Fruit fly (Drosophila melanogaster) whole organism, adult: ENCODE data around the gene RhoGAP102A.

Source experiments
- CG11617 ChIP-seq: fragments of 200-800 bp; sonication (Bioruptor generic); optimal IDR thresholded peaks from 2 replicates; lab custom pipeline; 2017; ENCODE audit warnings: mild to moderate bottlenecking, missing biosample characterization, missing genetic modification reagents, missing genetic modification characterization
- CG12768 ChIP-seq: fragments of 200-800 bp; sonication (Bioruptor generic); optimal IDR thresholded peaks from 2 replicates; lab custom pipeline; 2017; ENCODE audit warnings: missing biosample characterization, missing genetic modification characterization, mild to moderate bottlenecking, moderate library complexity, missing genetic modification reagents
- CG14711 ChIP-seq: fragments of 200-800 bp; sonication (Bioruptor generic); optimal IDR thresholded peaks from 2 replicates; lab custom pipeline; 2018; ENCODE audit warnings: missing biosample characterization, mild to moderate bottlenecking, missing genetic modification characterization, moderate library complexity
- CG1620 ChIP-seq: fragments of 200-800 bp; sonication (Bioruptor generic); optimal IDR thresholded peaks from 2 replicates; lab custom pipeline; 2016; ENCODE audit warnings: missing biosample characterization, missing genetic modification characterization
- CG33017 ChIP-seq: fragments of 200-800 bp; sonication (Bioruptor generic); optimal IDR thresholded peaks from 2 replicates; lab custom pipeline; 2018; ENCODE audit warnings: missing biosample characterization, mild to moderate bottlenecking, missing genetic modification characterization, moderate library complexity
- CG5204 ChIP-seq: fragments of 200-800 bp; sonication (Bioruptor generic); optimal IDR thresholded peaks from 2 replicates; lab custom pipeline; 2016; ENCODE audit warnings: missing biosample characterization, missing genetic modification characterization
- CG7045 ChIP-seq: fragments of 200-800 bp; sonication (Bioruptor generic); optimal IDR thresholded peaks from 2 replicates; lab custom pipeline; 2017; ENCODE audit warnings: missing biosample characterization, mild to moderate bottlenecking, missing genetic modification characterization
- CG7101 ChIP-seq: fragments of 200-800 bp; sonication (Bioruptor generic); optimal IDR thresholded peaks from 2 replicates; lab custom pipeline; 2018; ENCODE audit warnings: missing biosample characterization, mild to moderate bottlenecking, missing genetic modification characterization, moderate library complexity
- Clk ChIP-seq: fragments of 200-800 bp; sonication (Bioruptor generic); optimal IDR thresholded peaks from 2 replicates; lab custom pipeline; 2017; ENCODE audit warnings: missing biosample characterization, missing genetic modification characterization
- Crg-1 ChIP-seq: fragments of 200-800 bp; sonication (Bioruptor generic); optimal IDR thresholded peaks from 2 replicates; lab custom pipeline; 2016; ENCODE audit warnings: missing biosample characterization, missing genetic modification characterization
- Hr96 ChIP-seq: fragments of 200-800 bp; sonication (Bioruptor generic); optimal IDR thresholded peaks from 2 replicates; lab custom pipeline; 2016; ENCODE audit warnings: missing biosample characterization, missing genetic modification characterization
- Mnt ChIP-seq: fragments of 200-800 bp; sonication (Bioruptor generic); optimal IDR thresholded peaks from 2 replicates; lab custom pipeline; 2016; ENCODE audit warnings: missing biosample characterization, mild to moderate bottlenecking, missing genetic modification characterization
- bab1 ChIP-seq: fragments of 200-800 bp; sonication (Bioruptor generic); optimal IDR thresholded peaks from 3 replicates; lab custom pipeline; 2019; ENCODE audit warnings: missing biosample characterization, mild to moderate bottlenecking, missing genetic modification characterization, moderate library complexity
- cic ChIP-seq: fragments of 200-800 bp; sonication (Bioruptor generic); optimal IDR thresholded peaks from 2 replicates; lab custom pipeline; 2017; ENCODE audit warnings: missing biosample characterization, mild to moderate bottlenecking, missing genetic modification characterization, moderate library complexity
- cnc ChIP-seq, 2 experiments: fragments of >200 bp; optimal IDR thresholded peaks; 2 replicates each; lab custom pipeline; 2017
- kay ChIP-seq: fragments of 200-800 bp; sonication (Bioruptor generic); peaks from one replicate; lab custom pipeline; 2016; ENCODE audit warnings: missing biosample characterization, missing genetic modification characterization, borderline replicate concordance
- ovo ChIP-seq: fragments of 200-800 bp; sonication (Bioruptor generic); optimal IDR thresholded peaks from 2 replicates; lab custom pipeline; 2016; ENCODE audit warnings: missing biosample characterization, missing genetic modification characterization
- pad ChIP-seq: fragments of 200-800 bp; sonication (Bioruptor generic); optimal IDR thresholded peaks from 3 replicates; lab custom pipeline; 2017; ENCODE audit warnings: missing biosample characterization, missing genetic modification characterization, mild to moderate bottlenecking, moderate library complexity, missing genetic modification reagents
- toe ChIP-seq: fragments of 200-800 bp; sonication (Bioruptor generic); optimal IDR thresholded peaks from 2 replicates; lab custom pipeline; 2016; ENCODE audit warnings: missing biosample characterization, missing genetic modification characterization

RhoGAP102A gene

DNA sequence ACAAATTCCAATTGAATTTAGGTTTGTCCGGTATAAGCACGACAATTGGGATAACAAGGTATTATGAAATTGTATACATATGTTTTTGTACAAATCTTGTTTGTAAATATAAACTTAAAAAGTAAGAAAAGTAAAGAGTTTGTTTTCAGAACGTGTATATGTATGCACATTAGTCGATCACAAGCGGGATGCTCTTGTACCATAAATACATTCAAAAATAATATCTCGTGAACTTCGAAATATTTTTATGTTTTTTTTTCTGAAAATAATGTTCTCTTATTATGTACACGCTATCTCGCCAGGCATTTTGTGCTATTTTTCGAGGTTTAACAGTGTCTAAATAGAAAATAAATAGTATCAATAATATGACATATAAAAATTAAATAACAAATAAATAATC lies at the start of gene RhoGAP102A:
TSS of gene RhoGAP102A (plus strand) at position 301 of the 400 bp plus-strand sequence.
- no peak for TF ChIP-seq CG7101 (tag; lab: Kevin White, UChicago)
- no peak for TF ChIP-seq CG1620 (GFP tag; lab: Kevin White, UChicago)
- no peak for TF ChIP-seq CG12768
- no peak for TF ChIP-seq Clk (GFP tag; lab: Kevin White, UChicago)

DNA sequence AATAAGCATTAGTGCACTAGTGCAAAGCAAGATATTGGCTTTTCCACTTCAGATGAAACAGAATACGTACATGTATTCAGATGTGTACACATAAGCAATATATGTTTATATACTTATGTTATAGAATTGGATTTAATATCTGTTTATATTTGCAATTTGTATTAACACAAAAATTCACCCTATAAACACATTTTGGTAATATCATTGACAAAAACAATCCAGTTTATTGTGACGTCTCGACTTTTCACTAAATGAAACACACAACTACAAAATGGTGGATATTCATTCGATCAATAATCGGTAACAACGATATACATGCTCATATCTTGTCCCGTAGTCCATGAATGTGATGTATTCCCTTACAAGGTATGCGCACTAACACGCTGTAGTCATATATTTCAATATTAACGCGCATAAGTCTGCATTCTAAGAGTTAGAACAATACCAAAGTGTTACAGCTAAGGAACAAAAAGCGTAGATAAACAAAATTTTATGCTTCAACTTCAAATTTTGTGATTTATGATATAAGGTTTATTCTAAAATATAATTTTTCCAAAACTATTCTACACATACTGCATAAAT lies 49.0 kb upstream of the RhoGAP102A start, which contains the start of gene CG31998:
TSS of gene CG31998 (minus strand) at position 275 of the 582 bp plus-strand sequence.
- peak; percentile 9 for TF ChIP-seq CG33017
- TF ChIP-seq CG1620 (GFP tag; lab: Kevin White, UChicago): no peak
- no peak for TF ChIP-seq cnc (optimal IDR thresholded peaks at IDR 0.05; lab: Kevin White, UChicago)
- no peak for TF ChIP-seq Mnt
- TF ChIP-seq cic (GFP tag; lab: Kevin White, UChicago): no peak
- peak; percentile 66 for TF ChIP-seq bab1 (GFP tag; lab: Kevin White, UChicago)
- TF ChIP-seq CG7101 (tag; lab: Kevin White, UChicago): no peak
- peak; percentile 42 for TF ChIP-seq CG5204 (GFP tag; lab: Kevin White, UChicago)
- no peak for TF ChIP-seq toe (GFP tag; lab: Kevin White, UChicago)
- TF ChIP-seq CG7045 (GFP tag; lab: Kevin White, UChicago): no peak
- TF ChIP-seq CG12768: no peak
- TF ChIP-seq Hr96: no peak
- no peak for TF ChIP-seq CG14711 (tag; lab: Kevin White, UChicago)
- no peak for TF ChIP-seq ovo (GFP tag; lab: Kevin White, UChicago)

DNA sequence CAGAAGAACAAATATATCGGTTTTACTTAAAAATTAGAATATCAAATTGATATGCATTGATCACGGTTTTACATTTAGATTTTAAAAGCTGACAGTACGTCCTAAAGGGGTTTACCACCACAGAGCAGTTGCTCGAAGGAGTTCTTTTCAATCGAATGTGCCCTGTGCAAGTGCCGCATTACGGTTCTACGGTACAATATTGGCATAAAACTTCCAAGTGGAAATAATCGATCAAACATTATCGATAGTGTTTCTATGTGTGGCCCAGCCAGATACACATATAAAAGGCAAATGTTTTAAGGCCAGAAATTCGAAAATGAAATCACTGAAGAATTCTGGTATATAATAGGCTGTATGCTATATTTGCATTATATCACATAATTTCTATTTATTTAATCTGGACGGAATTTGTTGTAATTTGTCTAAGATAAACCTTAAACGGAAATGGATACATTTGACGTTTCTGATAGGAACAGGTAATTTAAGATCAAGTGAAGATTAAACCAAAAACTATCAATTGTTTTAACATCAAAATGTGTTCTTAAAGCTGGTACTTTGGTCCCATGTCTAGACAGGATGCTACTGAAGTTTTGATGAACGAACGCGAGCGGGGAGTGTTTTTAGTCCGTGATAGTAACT lies 44.7 kb upstream of the RhoGAP102A start, which contains the start of gene Crk:
TSS of gene Crk (plus strand) at position 214 of the 639 bp plus-strand sequence.
- TF ChIP-seq bab1 (GFP tag; lab: Kevin White, UChicago) (peak; percentile 3), CG1620 (GFP tag; lab: Kevin White, UChicago) (peak; percentile 33), Hr96 (no peak), ovo (GFP tag; lab: Kevin White, UChicago) (no peak), kay (GFP tag; lab: Kevin White, UChicago) (peak; percentile 75), Mnt (no peak)

DNA sequence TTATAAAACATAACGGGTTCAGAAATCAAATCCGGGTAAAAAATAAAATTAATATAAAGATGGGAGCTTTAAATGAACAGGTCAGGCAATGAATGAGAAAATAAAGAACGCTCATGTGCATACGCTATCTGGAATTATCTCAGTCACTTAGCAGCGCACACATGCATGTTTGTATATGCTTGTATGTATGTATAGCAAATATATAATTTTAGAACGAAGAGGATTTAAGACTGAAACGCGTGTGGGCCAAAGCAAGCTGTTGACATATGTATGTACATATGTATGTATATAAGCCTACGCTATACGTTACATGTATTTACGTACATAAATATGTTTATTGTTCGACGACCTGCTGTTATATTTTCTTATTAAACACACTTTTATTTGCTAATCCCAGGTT lies 29.0 kb upstream of the RhoGAP102A start:
- TF ChIP-seq cic (GFP tag; lab: Kevin White, UChicago) (peak; percentile 51), kay (GFP tag; lab: Kevin White, UChicago) (peak; percentile 86), CG7101 (tag; lab: Kevin White, UChicago) (no peak), CG5204 (GFP tag; lab: Kevin White, UChicago) (peak; percentile 14)

DNA sequence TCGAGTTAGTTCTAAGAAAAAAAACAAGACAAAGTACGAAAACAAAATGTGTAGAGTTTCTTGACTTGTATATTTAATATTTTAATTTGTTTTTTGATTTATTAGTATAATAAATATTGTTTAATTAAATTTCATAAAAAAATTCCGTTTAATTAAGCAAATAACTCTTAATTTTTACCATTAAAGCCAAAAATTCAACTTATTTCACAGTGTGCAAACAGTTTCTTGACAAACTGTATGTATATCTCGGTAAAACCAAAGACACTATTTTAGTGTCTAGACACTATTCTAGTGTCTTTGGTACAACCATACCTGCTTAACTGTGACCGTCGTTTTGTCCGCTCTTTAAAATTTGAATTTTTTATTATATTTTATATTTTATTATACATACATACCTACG lies 28.0 kb upstream of the RhoGAP102A start:
- TF ChIP-seq kay (GFP tag; lab: Kevin White, UChicago) (no peak), Clk (GFP tag; lab: Kevin White, UChicago) (no peak), Mnt (no peak), CG11617 (GFP tag; lab: Kevin White, UChicago) (no peak), CG14711 (tag; lab: Kevin White, UChicago) (no peak), cic (GFP tag; lab: Kevin White, UChicago) (no peak), CG7045 (GFP tag; lab: Kevin White, UChicago) (no peak), bab1 (GFP tag; lab: Kevin White, UChicago) (no peak), CG5204 (GFP tag; lab: Kevin White, UChicago) (no peak), cnc (optimal IDR thresholded peaks at IDR 0.05; lab: Kevin White, UChicago) (no peak), Hr96 (no peak), CG7101 (tag; lab: Kevin White, UChicago) (no peak)

DNA sequence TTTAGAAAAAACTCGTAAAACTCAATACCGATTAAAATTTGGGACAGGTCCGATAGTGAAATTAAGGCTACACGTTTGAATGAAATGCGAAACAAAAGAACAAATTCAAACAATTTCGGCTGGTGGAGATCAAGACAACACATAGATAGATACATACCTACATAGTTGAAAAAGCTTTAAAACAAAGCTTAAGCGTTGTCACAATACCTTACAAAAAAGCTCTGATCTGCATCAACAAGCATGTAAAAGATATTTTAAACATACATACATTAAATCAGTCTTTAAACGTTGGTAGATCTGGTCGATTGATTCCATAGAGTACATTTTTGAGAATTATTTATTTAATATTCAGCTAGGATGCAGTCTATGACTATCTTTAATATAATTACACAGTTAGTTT lies 27.1 kb upstream of the RhoGAP102A start, which contains the start of the genes CG31999 and yellow-h:
TSS of gene CG31999 (minus strand) at position 101 of the 400 bp plus-strand sequence.
TSS of gene yellow-h (plus strand) at position 275 of the 400 bp plus-strand sequence.
- TF ChIP-seq Clk (GFP tag; lab: Kevin White, UChicago) (no peak), Hr96 (no peak), kay (GFP tag; lab: Kevin White, UChicago) (peak; percentile 38), CG14711 (tag; lab: Kevin White, UChicago) (no peak), CG11617 (GFP tag; lab: Kevin White, UChicago) (no peak), cnc (optimal IDR thresholded peaks at IDR 0.05; lab: Kevin White, UChicago) (no peak), bab1 (GFP tag; lab: Kevin White, UChicago) (peak; percentile 17), CG12768 (no peak), CG7045 (GFP tag; lab: Kevin White, UChicago) (no peak)

DNA sequence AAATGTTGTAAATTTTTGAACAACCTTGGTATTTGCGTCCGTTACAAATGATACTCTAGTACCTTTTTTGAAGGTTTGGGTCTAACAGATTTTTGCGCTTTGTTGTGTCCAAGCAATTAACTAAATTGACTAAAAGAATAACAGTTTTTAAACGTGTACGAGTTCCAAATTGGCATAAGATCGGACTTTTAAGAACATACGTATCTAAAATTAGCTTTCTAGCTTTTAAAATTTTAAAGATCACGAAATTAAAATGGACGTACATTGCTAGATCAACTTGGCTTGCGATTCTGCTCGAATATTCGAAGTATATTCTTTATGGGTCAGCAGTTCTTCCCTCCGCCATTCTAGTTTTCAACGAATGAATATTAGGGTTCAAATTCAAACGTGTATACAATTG lies 24.4 kb upstream of the RhoGAP102A start, which contains the start of gene CG1674:
TSS of gene CG1674 (plus strand) at position 301 of the 400 bp plus-strand sequence.
- no peak for TF ChIP-seq CG14711 (tag; lab: Kevin White, UChicago)

DNA sequence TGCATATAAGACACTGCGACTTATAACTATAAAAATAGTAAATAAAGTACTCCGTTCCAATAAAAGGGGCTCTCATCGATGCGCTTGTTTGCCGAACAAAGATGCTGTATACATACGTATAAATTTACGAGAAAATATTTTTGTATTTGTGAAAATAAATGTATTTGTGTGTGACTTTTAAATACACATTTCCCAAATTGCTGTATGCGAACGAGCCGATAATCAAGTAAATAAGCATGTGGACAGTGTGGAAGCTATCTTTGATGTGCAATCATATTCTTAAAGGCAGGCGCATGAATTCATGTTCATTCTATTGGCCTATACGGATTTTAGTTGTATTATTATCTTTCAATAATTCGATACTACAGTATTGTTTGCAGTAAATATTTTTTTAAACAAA lies 23.6 kb upstream of the RhoGAP102A start:
- TF ChIP-seq cnc (optimal IDR thresholded peaks at IDR 0.05; lab: Kevin White, UChicago): no peak
- no peak for TF ChIP-seq Crg-1
- TF ChIP-seq CG11617 (GFP tag; lab: Kevin White, UChicago): no peak
- TF ChIP-seq CG7101 (tag; lab: Kevin White, UChicago): no peak
- TF ChIP-seq toe (GFP tag; lab: Kevin White, UChicago): no peak
- no peak for TF ChIP-seq ovo (GFP tag; lab: Kevin White, UChicago)
- TF ChIP-seq pad (GFP tag; lab: Kevin White, UChicago): no peak
